Fruit fly (Drosophila melanogaster): ENCODE data around the gene CG34057.

DNA sequence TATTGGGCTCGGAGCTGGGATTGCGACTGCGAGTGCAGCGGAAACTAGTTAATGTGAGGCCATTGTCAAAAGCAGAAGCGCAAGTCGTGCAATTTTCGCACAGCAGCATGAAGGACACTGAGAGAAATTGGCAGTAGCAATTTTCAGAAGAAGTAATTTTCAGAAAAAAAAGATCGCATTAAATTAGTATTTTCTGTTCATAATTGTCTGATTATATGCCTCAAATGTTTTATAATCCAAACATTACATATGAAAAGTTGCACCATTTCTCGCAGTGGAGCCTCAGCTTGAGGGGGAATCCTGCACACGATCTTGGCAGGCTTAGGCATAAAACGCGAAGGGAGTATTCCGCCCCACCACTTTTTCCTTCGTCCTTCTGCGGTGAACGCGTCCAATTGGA is 7.2 kb downstream of the CG34057 start:
- TF ChIP-seq spab (GFP tag; optimal IDR thresholded peaks at IDR 0.05) (peak; percentile 43), CG3919 (GFP tag; optimal IDR thresholded peaks at IDR 0.05) (peak; percentile 69), fd59A (GFP tag; optimal IDR thresholded peaks at IDR 0.05) (peak; percentile 22), Sox102F (GFP tag; optimal IDR thresholded peaks at IDR 0.05) (peak; percentile 62), CG1621 (tag; optimal IDR thresholded peaks at IDR 0.05) (peak; percentile 40), Lpt (GFP tag; optimal IDR thresholded peaks at IDR 0.05) (no peak), Sox14 (GFP tag; optimal IDR thresholded peaks at IDR 0.05) (peak; percentile 33), pdm3 (GFP tag; optimal IDR thresholded peaks at IDR 0.05) (peak; percentile 49), CG9139 (GFP tag; optimal IDR thresholded peaks at IDR 0.05) (no peak)
